Worm (Caenorhabditis elegans) whole organism, young adult: ENCODE results near the gene C08F1.6.
"Not testable (repeated sequence)": the region's sequence is repeated elsewhere in the genome, so short reads cannot be mapped to it uniquely, and the experiment has no call there.

ENCODE experiments used
- C06A6.2 ChIP-seq: fragments of 200-800 bp; sonication (Bioruptor generic); conservative IDR thresholded peaks from 2 replicates; pipeline ENCODE4 v1.3.6; 2022; ENCODE audit warnings: missing genetic modification characterization, missing compliant biosample characterization
- snpc-4 ChIP-seq, 5 experiments: fragments of 150-350 bp in 1 of 5; sonication (generic microtip) in 4 of 5; optimal IDR thresholded peaks; 2 replicates each; lab custom pipeline; 2014 to 2018; ENCODE audit warnings: missing genetic modification characterization in 5 of 5, missing biosample characterization in 3 of 5, antibody characterized with exemption in 2 of 5, mild to moderate bottlenecking in 2 of 5, missing compliant biosample characterization in 2 of 5, missing genotype in 2 of 5, moderate library complexity in 2 of 5, missing genetic modification reagents in 1 of 5
- ztf-22 ChIP-seq: fragments of 200-800 bp; sonication (Bioruptor generic); optimal IDR thresholded peaks from 2 replicates; lab custom pipeline; 2018; ENCODE audit warnings: mild to moderate bottlenecking, missing genetic modification characterization, moderate library complexity, missing compliant biosample characterization

ce11 chrII:1767458-1767857 is 20.5 kb downstream of the C08F1.6 start:
- TF ChIP-seq snpc-4 (GFP tag; optimal IDR thresholded peaks at IDR 0.05; lab: Kevin White, UChicago); snpc-4 (tag; optimal IDR thresholded peaks at IDR 0.05; lab: Kevin White, UChicago); C06A6.2 (GFP tag; lab: Robert Waterston, UW); ztf-22 (GFP tag; lab: Kevin White, UChicago): not testable (repeated sequence)
